Worm (Caenorhabditis elegans): ENCODE results near the gene sre-37.
A peak's percentile ranks its signal among the peaks of the same experiment; 100 is the strongest.

The sre-37 gene

ce11 chrII:12459422-12459821, 6.2 kb upstream of the sre-37 start, which contains the start of gene tag-281 (continued):
- peak; percentile 97 for TF ChIP-seq lin-54 (GFP tag; optimal IDR thresholded peaks at IDR 0.05)
- TF ChIP-seq K11D2.4 (GFP tag; IDR thresholded peaks at IDR 0.05) = peak; percentile 52; the same call in 1 of the 2 replicates
- no peak for TF ChIP-seq C06A6.2 (GFP tag; conservative IDR thresholded peaks at IDR 0.05)
- TF ChIP-seq lin-35 (GFP tag; optimal IDR thresholded peaks at IDR 0.05) = peak; percentile 36 to 96 (median 75)

- TF ChIP-seq xnd-1 (tag; optimal IDR thresholded peaks at IDR 0.05) = peak; percentile 36
- peak; percentile 75 for TF ChIP-seq lsl-1 (GFP tag; optimal IDR thresholded peaks at IDR 0.05)
- TF ChIP-seq madf-6 (GFP tag; IDR thresholded peaks at IDR 0.05) = peak; percentile 61; the same call in 1 of the 2 replicates
- TF ChIP-seq ztf-28 (GFP tag; IDR thresholded peaks at IDR 0.05) = no peak
- no peak for TF ChIP-seq sea-2 (GFP tag; IDR thresholded peaks at IDR 0.05)
- TF ChIP-seq F33H1.4 (GFP tag; IDR thresholded peaks at IDR 0.05) = peak; percentile 66
- no peak for TF ChIP-seq T07F8.4 (tag; optimal IDR thresholded peaks at IDR 0.05)
Observed at ce11 chrII:12460602-12461453, 4.8 kb upstream of the sre-37 start, which contains the start of gene tag-280. TSS of gene tag-280 (plus strand) at chrII:12460652.

- TF ChIP-seq ztf-25 (GFP tag; IDR thresholded peaks at IDR 0.05) (no peak), F57A8.1 (GFP tag; optimal IDR thresholded peaks at IDR 0.05) (no peak)
Observed at ce11 chrII:12462244-12462643, 3.4 kb upstream of the sre-37 start, which contains the start of gene F15A4.2. TSS of gene F15A4.2 (plus strand) at chrII:12462544.

- no peak for TF ChIP-seq madf-3 (GFP tag; IDR thresholded peaks at IDR 0.05)
- no peak for TF ChIP-seq gei-17 (GFP tag; optimal IDR thresholded peaks at IDR 0.05)
- no peak for TF ChIP-seq Y67H2A.10 (GFP tag; conservative IDR thresholded peaks at IDR 0.05)
- TF ChIP-seq madf-6 (GFP tag; IDR thresholded peaks at IDR 0.05) = no peak
- no peak for TF ChIP-seq Y53G8AR.9 (GFP tag; conservative IDR thresholded peaks at IDR 0.05)
- no peak for TF ChIP-seq snpc-1.1 (tag; optimal IDR thresholded peaks at IDR 0.05; ENCODE audit: insufficient read depth)
- no peak for TF ChIP-seq aptf-3 (GFP tag; IDR thresholded peaks at IDR 0.05)
- TF ChIP-seq snpc-1.3 (tag; optimal IDR thresholded peaks at IDR 0.05; ENCODE audit: insufficient read depth) = no peak
- TF ChIP-seq egl-18 (GFP tag; IDR thresholded peaks at IDR 0.05) = no peak
- TF ChIP-seq F23B12.7 (tag; optimal IDR thresholded peaks at IDR 0.05; ENCODE audit: insufficient read depth) = no peak
- no peak for TF ChIP-seq rec-8 (tag; optimal IDR thresholded peaks at IDR 0.05)
- no peak for TF ChIP-seq atf-7 (tag; optimal IDR thresholded peaks at IDR 0.05)
- TF ChIP-seq dpff-1 (tag; optimal IDR thresholded peaks at IDR 0.05) = no peak
- TF ChIP-seq nhr-120 (GFP tag; IDR thresholded peaks at IDR 0.05) = no peak
- TF ChIP-seq him-1 (tag; optimal IDR thresholded peaks at IDR 0.05) = no peak
Observed at ce11 chrII:12467047-12467446, 1.4 kb downstream of the sre-37 start, which contains the start of gene srg-16. TSS of gene srg-16 (plus strand) at chrII:12467133.

- TF ChIP-seq mcd-1 (GFP tag; IDR thresholded peaks at IDR 0.05) (no peak), ztf-28 (GFP tag; IDR thresholded peaks at IDR 0.05) (no peak), madf-8 (GFP tag; conservative IDR thresholded peaks at IDR 0.05) (no peak), F57C9.4 (tag; optimal IDR thresholded peaks at IDR 0.05) (no peak), nfya-2 (GFP tag; IDR thresholded peaks at IDR 0.05) (no peak), ztf-3 (GFP tag; optimal IDR thresholded peaks at IDR 0.05) (no peak), egrh-3 (GFP tag; IDR thresholded peaks at IDR 0.05) (no peak), zim-3 (tag; optimal IDR thresholded peaks at IDR 0.05) (no peak), nhr-27 (tag; optimal IDR thresholded peaks at IDR 0.05) (no peak)
Observed at ce11 chrII:12471138-12471855, 5.6 kb downstream of the sre-37 start, which contains the start of the genes F15A4.5 and phat-8. TSS of gene F15A4.5 (minus strand) at chrII:12471238. TSS of gene phat-8 (plus strand) at chrII:12471805.

Data from whole organism, young adult.